Worm (Caenorhabditis elegans): ENCODE results near the gene bli-6.
"Not testable (repeated sequence)": the region's sequence is repeated elsewhere in the genome, so short reads cannot be mapped to it uniquely, and the experiment has no call there.

bli-6 gene

ce11 chrIV:6336748-6337147 lies 40.1 kb upstream of the bli-6 start (continued):
- TF ChIP-seq unc-62 (GFP tag; optimal IDR thresholded peaks at IDR 0.05) = peak; percentile 84
- peak in 1 of 3 experiments; percentile 34 for TF ChIP-seq elt-3 (tag; optimal IDR thresholded peaks at IDR 0.05)
- peak; percentile 99 for TF ChIP-seq nhr-25 (tag; optimal IDR thresholded peaks at IDR 0.05)
- peak; percentile 92 for TF ChIP-seq tbx-2 (tag; optimal IDR thresholded peaks at IDR 0.05)

DNA sequence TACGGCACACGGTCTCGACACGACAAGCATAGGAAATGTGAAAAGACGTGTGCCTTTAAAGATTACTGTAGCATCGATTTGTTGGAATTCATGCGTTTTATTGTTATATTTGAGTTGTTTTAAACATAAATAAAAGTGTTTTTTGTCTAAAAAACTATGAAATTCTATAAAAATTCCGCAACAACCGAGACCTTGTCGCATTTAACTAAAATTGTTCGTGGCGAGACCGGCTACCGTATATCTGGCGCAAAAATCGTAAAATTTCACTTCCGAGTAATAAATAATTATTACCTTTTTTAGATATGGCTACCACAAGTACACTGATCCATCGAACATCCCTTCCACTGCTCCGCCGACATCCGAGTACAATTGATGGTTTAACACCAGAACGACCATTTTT lies 39.5 kb upstream of the bli-6 start, which contains the start of gene ipla-6:
Gene ipla-6 (plus strand): TSS at position 301 of the 400 bp plus-strand sequence.
- no peak for TF ChIP-seq nhr-12 (tag; optimal IDR thresholded peaks at IDR 0.05)
- TF ChIP-seq skn-1 (tag; optimal IDR thresholded peaks at IDR 0.05) = no peak
- no peak for TF ChIP-seq unc-62 (GFP tag; optimal IDR thresholded peaks at IDR 0.05)
- no peak for TF ChIP-seq nhr-237 (tag; optimal IDR thresholded peaks at IDR 0.05)
- no peak for TF ChIP-seq nhr-25 (tag; optimal IDR thresholded peaks at IDR 0.05)
- TF ChIP-seq lin-15B (tag; optimal IDR thresholded peaks at IDR 0.05) = no peak
- no peak for TF ChIP-seq ama-1 (optimal IDR thresholded peaks at IDR 0.05)
- TF ChIP-seq elt-1 (tag; optimal IDR thresholded peaks at IDR 0.05) = no peak
- TF ChIP-seq R02D3.7 (tag; optimal IDR thresholded peaks at IDR 0.05) = no peak
- no peak for TF ChIP-seq lin-39 (tag; optimal IDR thresholded peaks at IDR 0.05)
- TF ChIP-seq egl-5 (tag; optimal IDR thresholded peaks at IDR 0.05) = no peak
- no peak for TF ChIP-seq nhr-11 (tag; optimal IDR thresholded peaks at IDR 0.05)
- TF ChIP-seq nhr-67 (tag; optimal IDR thresholded peaks at IDR 0.05) = no peak
- no peak for TF ChIP-seq ceh-82 (tag; optimal IDR thresholded peaks at IDR 0.05)
- TF ChIP-seq ztf-11 (tag; optimal IDR thresholded peaks at IDR 0.05) = no peak
- TF ChIP-seq lsy-12 (tag; optimal IDR thresholded peaks at IDR 0.05) = no peak

DNA sequence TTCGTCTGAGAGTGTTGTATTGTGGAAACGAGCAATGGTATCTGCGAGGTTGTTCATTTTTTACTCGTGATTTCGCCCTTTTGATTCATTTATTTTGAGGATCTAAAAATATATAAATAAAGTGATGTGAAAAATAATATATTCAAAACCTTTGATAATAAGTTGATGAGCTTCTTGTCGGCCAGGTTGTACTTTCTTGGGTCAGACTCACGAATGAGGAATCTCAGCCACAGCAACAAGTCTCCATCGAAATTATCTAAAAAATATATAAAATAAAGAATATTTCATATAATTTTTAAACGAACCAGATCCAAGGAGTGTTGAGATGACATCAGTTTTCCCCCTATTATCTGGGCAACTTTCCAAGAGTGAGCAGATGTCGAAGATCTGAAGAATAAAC lies 34.4 kb upstream of the bli-6 start, which contains the start of gene Y73B6BL.288:
Gene Y73B6BL.288 (minus strand): TSS at position 101 of the 400 bp plus-strand sequence.
- no peak for TF ChIP-seq aly-2 (tag; optimal IDR thresholded peaks at IDR 0.05)
- TF ChIP-seq nhr-43 (tag; optimal IDR thresholded peaks at IDR 0.05; ENCODE audit: poor library complexity, severe bottlenecking) = no peak
- no peak for TF ChIP-seq skn-1 (tag; optimal IDR thresholded peaks at IDR 0.05)
- TF ChIP-seq ceh-9 (tag; optimal IDR thresholded peaks at IDR 0.05) = no peak
- no peak for TF ChIP-seq hmg-11 (tag; optimal IDR thresholded peaks at IDR 0.05)

- TF ChIP-seq ztf-11 (tag; optimal IDR thresholded peaks at IDR 0.05) (no peak), ceh-28 (tag; optimal IDR thresholded peaks at IDR 0.05) (no peak), fkh-2 (tag; optimal IDR thresholded peaks at IDR 0.05) (no peak), unc-62 (GFP tag; optimal IDR thresholded peaks at IDR 0.05) (no peak), elt-1 (tag; optimal IDR thresholded peaks at IDR 0.05) (no peak), lin-15B (tag; optimal IDR thresholded peaks at IDR 0.05) (no peak), nhr-12 (tag; optimal IDR thresholded peaks at IDR 0.05) (no peak), ZK546.5 (tag; optimal IDR thresholded peaks at IDR 0.05) (no peak), skn-1 (tag; optimal IDR thresholded peaks at IDR 0.05) (no peak), hmg-11 (tag; optimal IDR thresholded peaks at IDR 0.05) (no peak), ceh-9 (tag; optimal IDR thresholded peaks at IDR 0.05) (no peak), mdl-1 (tag; optimal IDR thresholded peaks at IDR 0.05) (no peak), pqm-1 (tag; optimal IDR thresholded peaks at IDR 0.05) (no peak), sea-2 (GFP tag; optimal IDR thresholded peaks at IDR 0.05) (no peak), ztf-4 (tag; optimal IDR thresholded peaks at IDR 0.05) (no peak), nfya-1 (tag; optimal IDR thresholded peaks at IDR 0.05; ENCODE audit: insufficient read depth) (no peak), nhr-67 (tag; optimal IDR thresholded peaks at IDR 0.05) (no peak), snpc-4 (tag; optimal IDR thresholded peaks at IDR 0.05) (no peak), nhr-77 (tag; optimal IDR thresholded peaks at IDR 0.05) (no peak), unc-39 (tag; optimal IDR thresholded peaks at IDR 0.05) (no peak)
Observed at ce11 chrIV:6342876-6343275, 34.0 kb upstream of the bli-6 start, which contains the start of gene Y73B6BL.14. TSS of gene Y73B6BL.14 (minus strand) at chrIV:6342976.

ce11 chrIV:6347213-6347612 lies 29.7 kb upstream of the bli-6 start, which contains the start of gene Y73B6BL.289:
TSS of gene Y73B6BL.289 (plus strand) at chrIV:6347513.
- not testable (repeated sequence) for TF ChIP-seq elt-2 (tag; optimal IDR thresholded peaks at IDR 0.05); nfya-1 (tag; optimal IDR thresholded peaks at IDR 0.05; ENCODE audit: insufficient read depth); skn-1 (tag; optimal IDR thresholded peaks at IDR 0.05)
